Fruit fly (Drosophila melanogaster) whole organism, embryonic: Measurements from ENCODE around the gene gogo.
A peak's percentile ranks its signal among the peaks of the same experiment; 100 is the strongest.

Experiments used
- Asciz ChIP-seq: fragments of 200-800 bp; sonication (Bioruptor generic); optimal IDR thresholded peaks from 2 replicates; lab custom pipeline; 2017; ENCODE audit warnings: missing biosample characterization, mild to moderate bottlenecking, missing genetic modification characterization, missing genetic modification reagents
- CG10366 ChIP-seq: fragments of 200-800 bp; sonication (Bioruptor generic); IDR thresholded peaks from 2 replicates; pipeline ENCODE4 v1.3.6; 2022; ENCODE audit warnings: missing biosample characterization, missing genetic modification characterization
- CG11247 ChIP-seq: fragments of 200-800 bp; sonication (Bioruptor generic); IDR thresholded peaks from 2 replicates; pipeline ENCODE4 v1.3.6; 2022; ENCODE audit warnings: missing biosample characterization, missing genetic modification characterization
- CG13296 ChIP-seq: fragments of 200-800 bp; sonication (Bioruptor generic); optimal IDR thresholded peaks from 3 replicates; lab custom pipeline; 2018; ENCODE audit warnings: missing biosample characterization, mild to moderate bottlenecking, missing genetic modification characterization
- CG1529 ChIP-seq: fragments of 200-800 bp; sonication (Bioruptor generic); optimal IDR thresholded peaks from 3 replicates; lab custom pipeline; 2018; ENCODE audit warnings: missing biosample characterization, missing genetic modification characterization
- CG17359 ChIP-seq: fragments of 200-800 bp; sonication (Bioruptor generic); optimal IDR thresholded peaks from 3 replicates; lab custom pipeline; 2018; ENCODE audit warnings: missing biosample characterization, mild to moderate bottlenecking, missing genetic modification characterization, moderate library complexity
- CG18262 ChIP-seq: fragments of 200-800 bp; optimal IDR thresholded peaks from 3 replicates; lab custom pipeline; 2019; ENCODE audit warnings: missing biosample characterization, mild to moderate bottlenecking, missing genetic modification characterization, moderate library complexity
- CG2129 ChIP-seq: fragments of 200-800 bp; sonication (Bioruptor generic); IDR thresholded peaks from 2 replicates; pipeline ENCODE4 v1.3.6; 2022; ENCODE audit warnings: missing biosample characterization, missing genetic modification characterization; ENCODE audit not compliant: partially characterized antibody
- CG30431 ChIP-seq: fragments of 200-800 bp; sonication (Bioruptor generic); optimal IDR thresholded peaks from 2 replicates; lab custom pipeline; 2017; ENCODE audit warnings: missing biosample characterization, missing genetic modification characterization
- CG3163 ChIP-seq: fragments of 200-800 bp; sonication (Bioruptor generic); optimal IDR thresholded peaks from 3 replicates; lab custom pipeline; 2016; ENCODE audit warnings: missing biosample characterization, missing genetic modification characterization
- CG32767 ChIP-seq: fragments of 200-800 bp; sonication (Bioruptor generic); IDR thresholded peaks from 2 replicates; pipeline ENCODE4 v1.3.6; 2022; ENCODE audit warnings: missing biosample characterization, missing genetic modification characterization
- CG34376 ChIP-seq: fragments of 200-800 bp; sonication (Bioruptor generic); optimal IDR thresholded peaks from 2 replicates; lab custom pipeline; 2018; ENCODE audit warnings: missing biosample characterization, mild to moderate bottlenecking, missing genetic modification characterization
- CG6175 ChIP-seq: fragments of 200-800 bp; sonication (Bioruptor generic); IDR thresholded peaks from 3 replicates; pipeline ENCODE4 v1.3.6; 2022; ENCODE audit warnings: missing biosample characterization, missing genetic modification characterization
- CG7271 ChIP-seq: fragments of 200-800 bp; sonication (Bioruptor generic); optimal IDR thresholded peaks from 2 replicates; lab custom pipeline; 2018; ENCODE audit warnings: missing biosample characterization, mild to moderate bottlenecking, missing genetic modification characterization, moderate library complexity
- CG7357 ChIP-seq: fragments of 200-800 bp; sonication (Bioruptor generic); IDR thresholded peaks from 3 replicates; pipeline ENCODE4 v1.3.6; 2022; ENCODE audit warnings: missing biosample characterization, missing genetic modification characterization
- CG7928 ChIP-seq: fragments of 200-800 bp; sonication (Bioruptor generic); optimal IDR thresholded peaks from 2 replicates; lab custom pipeline; 2017; ENCODE audit warnings: missing biosample characterization, mild to moderate bottlenecking, missing genetic modification characterization
- CG9437 ChIP-seq: fragments of 200-800 bp; sonication (Bioruptor generic); optimal IDR thresholded peaks from 2 replicates; lab custom pipeline; 2018; ENCODE audit warnings: missing biosample characterization, mild to moderate bottlenecking, missing genetic modification characterization
- Dip2 ChIP-seq: fragments of 200-800 bp; sonication (Bioruptor generic); IDR thresholded peaks from 2 replicates; pipeline ENCODE4 v1.3.6; 2022; ENCODE audit warnings: missing biosample characterization, missing genetic modification characterization
- HmgZ ChIP-seq: fragments of 200-800 bp; sonication (Bioruptor generic); optimal IDR thresholded peaks from 2 replicates; lab custom pipeline; 2018; ENCODE audit warnings: missing biosample characterization, mild to moderate bottlenecking, missing genetic modification characterization
- MESR4 ChIP-seq: fragments of 200-800 bp; sonication (Bioruptor generic); optimal IDR thresholded peaks from 2 replicates; lab custom pipeline; 2018; ENCODE audit warnings: missing biosample characterization, mild to moderate bottlenecking, missing genetic modification characterization, moderate library complexity
- Oaz ChIP-seq: fragments of 200-800 bp; sonication (Bioruptor generic); IDR thresholded peaks from 2 replicates; pipeline ENCODE4 v1.3.6; 2022; ENCODE audit warnings: missing biosample characterization, missing genetic modification characterization
- Oli ChIP-seq: fragments of 200-800 bp; sonication (Bioruptor generic); optimal IDR thresholded peaks from 2 replicates; lab custom pipeline; 2018; ENCODE audit warnings: missing biosample characterization, mild to moderate bottlenecking, missing genetic modification characterization, moderate library complexity
- Scr ChIP-seq: fragments of 200-800 bp; sonication (Bioruptor generic); IDR thresholded peaks from 2 replicates; pipeline ENCODE4 v1.3.6; 2022; ENCODE audit warnings: missing biosample characterization, missing genetic modification characterization; ENCODE audit not compliant: partially characterized antibody
- YL-1 ChIP-seq: fragments of 200-800 bp; sonication (Bioruptor generic); optimal IDR thresholded peaks from 3 replicates; lab custom pipeline; 2017; ENCODE audit warnings: missing biosample characterization, mild to moderate bottlenecking, missing genetic modification characterization
- al ChIP-seq: fragments of 200-800 bp; sonication (Bioruptor generic); IDR thresholded peaks from 2 replicates; pipeline ENCODE4 v1.3.6; 2022; ENCODE audit warnings: missing biosample characterization, missing genetic modification characterization
- bowl ChIP-seq: fragments of 200-800 bp; sonication (Bioruptor generic); IDR thresholded peaks from 2 replicates; pipeline ENCODE4 v1.3.6; 2022; ENCODE audit warnings: missing biosample characterization, missing genetic modification characterization
- caup ChIP-seq: fragments of 200-800 bp; sonication (Bioruptor generic); optimal IDR thresholded peaks from 3 replicates; lab custom pipeline; 2017; ENCODE audit warnings: missing biosample characterization, mild to moderate bottlenecking, missing genetic modification characterization, moderate library complexity; ENCODE audit not compliant: severe bottlenecking
- chinmo ChIP-seq: fragments of 200-800 bp; sonication (Bioruptor generic); IDR thresholded peaks from 4 replicates; pipeline ENCODE4 v1.3.6; 2022; ENCODE audit warnings: missing biosample characterization, missing genetic modification characterization; ENCODE audit not compliant: partially characterized antibody
- corto ChIP-seq: fragments of 200-800 bp; sonication (Bioruptor generic); optimal IDR thresholded peaks from 2 replicates; lab custom pipeline; 2016; ENCODE audit warnings: missing biosample characterization, mild to moderate bottlenecking, missing genetic modification characterization, moderate library complexity
- crp ChIP-seq, 2 experiments: fragments of 200-800 bp; sonication (Bioruptor generic); optimal IDR thresholded peaks; 2 replicates in 1 of 2; 3 replicates in 1 of 2; lab custom pipeline; 2017; ENCODE audit warnings: missing biosample characterization in 2 of 2, missing genetic modification characterization in 2 of 2, mild to moderate bottlenecking in 1 of 2, moderate library complexity in 1 of 2
- danr ChIP-seq: fragments of 200-800 bp; sonication (Bioruptor generic); IDR thresholded peaks from 2 replicates; pipeline ENCODE4 v1.3.6; 2022; ENCODE audit warnings: missing biosample characterization, missing genetic modification characterization
- disco-r ChIP-seq: fragments of 200-800 bp; sonication (Bioruptor generic); optimal IDR thresholded peaks from 2 replicates; lab custom pipeline; 2016; ENCODE audit warnings: missing biosample characterization, missing genetic modification characterization
- dm ChIP-seq: fragments of 200-800 bp; sonication (Bioruptor generic); optimal IDR thresholded peaks from 3 replicates; lab custom pipeline; 2016; ENCODE audit warnings: missing biosample characterization, missing genetic modification characterization
- dpn ChIP-seq, 2 experiments: fragments of 200-800 bp; sonication (Bioruptor generic); optimal IDR thresholded peaks; 3 replicates each; lab custom pipeline; 2016; ENCODE audit warnings: missing biosample characterization in 2 of 2, missing genetic modification characterization in 2 of 2
- ewg ChIP-seq: fragments of 200-800 bp; sonication (Bioruptor generic); optimal IDR thresholded peaks from 3 replicates; lab custom pipeline; 2017; ENCODE audit warnings: mild to moderate bottlenecking, missing biosample characterization, missing genetic modification reagents, missing genetic modification characterization
- fd102C ChIP-seq: fragments of 200-800 bp; sonication (Bioruptor generic); optimal IDR thresholded peaks from 2 replicates; lab custom pipeline; 2018; ENCODE audit warnings: missing biosample characterization, mild to moderate bottlenecking, missing genetic modification characterization, moderate library complexity
- jigr1 ChIP-seq: fragments of 200-800 bp; sonication (Bioruptor generic); IDR thresholded peaks from 3 replicates; pipeline ENCODE4 v1.3.6; 2022; ENCODE audit warnings: missing biosample characterization, missing genetic modification characterization
- lilli ChIP-seq: fragments of 200-800 bp; sonication (Bioruptor generic); optimal IDR thresholded peaks from 3 replicates; lab custom pipeline; 2016; ENCODE audit warnings: missing biosample characterization, missing genetic modification characterization
- luna ChIP-seq: fragments of 200-800 bp; sonication (Bioruptor generic); optimal IDR thresholded peaks from 2 replicates; lab custom pipeline; 2016; ENCODE audit warnings: missing biosample characterization, missing genetic modification characterization
- peb ChIP-seq: fragments of 200-800 bp; sonication (Bioruptor generic); IDR thresholded peaks from 2 replicates; pipeline ENCODE4 v1.3.6; 2022; ENCODE audit warnings: missing biosample characterization, missing genetic modification characterization
- ranshi ChIP-seq: fragments of 200-800 bp; sonication (Bioruptor generic); IDR thresholded peaks from 2 replicates; pipeline ENCODE4 v1.3.6; 2022; ENCODE audit warnings: missing biosample characterization, missing genetic modification characterization
- ssp ChIP-seq: fragments of 200-800 bp; sonication (Bioruptor generic); IDR thresholded peaks from 2 replicates; pipeline ENCODE4 v1.3.6; 2022; ENCODE audit warnings: missing biosample characterization, missing genetic modification characterization
- stc ChIP-seq: fragments of 200-800 bp; sonication (Bioruptor generic); IDR thresholded peaks from 2 replicates; pipeline ENCODE4 v1.3.6; 2022; ENCODE audit warnings: missing biosample characterization, missing genetic modification characterization
- tio ChIP-seq: fragments of 200-800 bp; sonication (Bioruptor generic); optimal IDR thresholded peaks from 2 replicates; lab custom pipeline; 2017; ENCODE audit warnings: missing biosample characterization, missing genetic modification characterization, inconsistent platforms
- toy ChIP-seq: fragments of 200-800 bp; sonication (Bioruptor generic); IDR thresholded peaks from 2 replicates; pipeline ENCODE4 v1.3.6; 2022; ENCODE audit warnings: missing biosample characterization, missing genetic modification characterization
- vfl ChIP-seq: fragments of 200-800 bp; sonication (Bioruptor generic); optimal IDR thresholded peaks from 2 replicates; lab custom pipeline; 2016; ENCODE audit warnings: missing biosample characterization, missing genetic modification characterization
- zen2 ChIP-seq: fragments of 200-800 bp; sonication (Bioruptor generic); IDR thresholded peaks from 3 replicates; pipeline ENCODE4 v1.3.6; 2022; ENCODE audit warnings: missing biosample characterization, missing genetic modification characterization; ENCODE audit not compliant: partially characterized antibody
- zfh1 ChIP-seq: fragments of 200-800 bp; sonication (Bioruptor generic); IDR thresholded peaks from 3 replicates; pipeline ENCODE4 v1.3.6; 2022; ENCODE audit warnings: missing biosample characterization, missing genetic modification characterization

The gogo gene

dm6 chr3L:20302081-20302630 is 7.2 kb upstream of the gogo start, which contains the start of gene Pex23 (continued):
- TF ChIP-seq CG7271 (tag; lab: Kevin White, UChicago) (peak; percentile 37), jigr1 (GFP tag; lab: Robert Waterston, UW) (peak; percentile 35; the same call in 1 of the 3 replicates), CG18262 (tag; lab: Kevin White, UChicago) (peak; percentile 73), disco-r (GFP tag; lab: Kevin White, UChicago) (no peak), corto (GFP tag; lab: Kevin White, UChicago) (no peak), CG32767 (GFP tag; lab: Robert Waterston, UW) (peak; percentile 38; the same call in 1 of the 2 replicates), lilli (GFP tag; lab: Kevin White, UChicago) (peak; percentile 89), CG7928 (GFP tag; lab: Kevin White, UChicago) (peak; percentile 88), zen2 (GFP tag; lab: Robert Waterston, UW) (peak; percentile 88), MESR4 (GFP tag; lab: Kevin White, UChicago) (peak; percentile 71), bowl (GFP tag; lab: Robert Waterston, UW) (no peak), ssp (GFP tag; lab: Robert Waterston, UW) (peak; percentile 89), CG11247 (GFP tag; lab: Robert Waterston, UW) (peak; percentile 79), chinmo (GFP tag; lab: Robert Waterston, UW) (peak; percentile 94; the same call in 2 of the 4 replicates), ewg (peak; percentile 87), luna (GFP tag; lab: Kevin White, UChicago) (peak; percentile 63), dm (GFP tag; lab: Kevin White, UChicago) (peak; percentile 45)

dm6 chr3L:20299110-20299509 is 4.2 kb upstream of the gogo start, which contains the start of gene SCCRO4:
Gene SCCRO4 (plus strand): TSS chr3L:20299410.
- TF ChIP-seq Oli (no peak), CG13296 (GFP tag; lab: Kevin White, UChicago) (no peak), fd102C (no peak), CG2129 (GFP tag; lab: Robert Waterston, UW) (no peak), CG17359 (tag; lab: Kevin White, UChicago) (no peak), CG1529 (GFP tag; lab: Kevin White, UChicago) (no peak), ranshi (no peak), tio (GFP tag; lab: Kevin White, UChicago) (no peak), CG10366 (GFP tag; lab: Robert Waterston, UW) (no peak), vfl (GFP tag; lab: Kevin White, UChicago) (no peak), Oaz (GFP tag; lab: Robert Waterston, UW) (no peak), CG6175 (GFP tag; lab: Robert Waterston, UW) (no peak)

DNA sequence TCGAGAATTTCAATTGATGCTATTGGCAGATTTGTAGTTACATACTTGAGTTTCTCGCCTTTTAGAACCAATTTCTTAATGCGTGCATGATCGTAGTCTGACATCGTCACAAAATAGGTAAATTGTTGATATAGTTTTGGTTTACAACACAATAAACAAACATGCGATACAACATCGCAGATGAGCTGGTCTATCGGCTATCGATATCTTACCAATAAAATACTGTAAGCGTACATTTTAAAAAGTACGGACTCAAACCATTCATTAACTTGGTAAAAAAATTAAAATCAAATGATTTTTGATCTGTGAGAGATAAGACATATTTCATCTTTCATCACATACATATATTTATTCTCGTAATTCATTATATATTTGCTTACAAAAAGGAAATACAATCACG is 1.9 kb upstream of the gogo start, which contains the start of gene FRG1:
Gene FRG1 (minus strand): TSS at position 175 of the 400 bp plus-strand sequence.
- TF ChIP-seq al (GFP tag; lab: Robert Waterston, UW) = no peak
- TF ChIP-seq toy (GFP tag; lab: Robert Waterston, UW) = no peak
- TF ChIP-seq caup = no peak
- no peak for TF ChIP-seq dpn (GFP tag; optimal IDR thresholded peaks at IDR 0.05; lab: Kevin White, UChicago)
- no peak for TF ChIP-seq peb (GFP tag; lab: Robert Waterston, UW)
- peak; percentile 75 for TF ChIP-seq Scr (GFP tag; lab: Robert Waterston, UW)
- no peak for TF ChIP-seq stc (GFP tag; lab: Robert Waterston, UW)
- TF ChIP-seq crp (GFP tag; optimal IDR thresholded peaks at IDR 0.05; lab: Kevin White, UChicago) = peak in 1 of 2 experiments; percentile 5
- TF ChIP-seq ranshi = no peak
- no peak for TF ChIP-seq Dip2 (GFP tag; lab: Robert Waterston, UW)
- peak; percentile 45 for TF ChIP-seq YL-1 (GFP tag; lab: Kevin White, UChicago)
- no peak for TF ChIP-seq CG30431 (GFP tag; lab: Kevin White, UChicago)
- TF ChIP-seq zfh1 (GFP tag; lab: Robert Waterston, UW) = no peak
- TF ChIP-seq CG7357 (GFP tag; lab: Robert Waterston, UW) = no peak
- TF ChIP-seq CG9437 (GFP tag; lab: Kevin White, UChicago) = no peak
- no peak for TF ChIP-seq danr (GFP tag; lab: Robert Waterston, UW)
- TF ChIP-seq Oaz (GFP tag; lab: Robert Waterston, UW) = no peak
- TF ChIP-seq CG34376 (GFP tag; lab: Kevin White, UChicago) = no peak
- no peak for TF ChIP-seq CG3163
- TF ChIP-seq HmgZ (tag; lab: Kevin White, UChicago) = peak; percentile 33
- TF ChIP-seq Asciz (GFP tag; lab: Kevin White, UChicago) = no peak
